Fruit fly (Drosophila melanogaster): ENCODE results near the gene CG31948.

Gene CG31948

DNA sequence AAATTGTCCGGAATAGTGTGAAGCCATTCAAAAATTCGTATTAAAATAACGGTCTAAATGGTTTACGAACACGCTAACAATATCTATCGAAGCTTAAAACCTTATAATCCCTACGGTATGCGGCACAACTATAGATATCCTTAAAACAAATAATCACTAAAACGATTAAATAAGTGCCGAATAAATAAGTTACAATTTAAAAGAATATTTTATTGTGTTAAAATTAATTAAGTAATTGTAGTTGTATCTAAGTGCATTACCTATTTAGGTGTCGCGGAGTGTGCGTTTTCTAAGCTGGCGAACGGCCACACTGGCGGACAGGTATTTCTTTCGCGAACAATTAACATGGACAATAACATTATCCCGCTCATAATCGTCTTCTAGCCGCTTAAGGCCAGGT, 35.7 kb downstream of the CG31948 start, which contains the start of gene Eogt (continued):
- TF ChIP-seq fd59A (GFP tag; optimal IDR thresholded peaks at IDR 0.05) = peak; percentile 94
- TF ChIP-seq CG15336 (GFP tag; IDR thresholded peaks at IDR 0.05) = peak; percentile 96
- peak; percentile 93 for TF ChIP-seq CG31627 (GFP tag; optimal IDR thresholded peaks at IDR 0.05)
- TF ChIP-seq Eip75B (GFP tag; optimal IDR thresholded peaks at IDR 0.05) = peak; percentile 89
- peak; percentile 95 for TF ChIP-seq acj6 (GFP tag; optimal IDR thresholded peaks at IDR 0.05)
- peak in 1 of 2 experiments; percentile 92 for TF ChIP-seq ss (GFP tag; optimal IDR thresholded peaks at IDR 0.05)
- peak; percentile 90 for TF ChIP-seq achi (GFP tag; optimal IDR thresholded peaks at IDR 0.05)
- peak; percentile 91 for TF ChIP-seq cyc (GFP tag; optimal IDR thresholded peaks at IDR 0.05)

DNA sequence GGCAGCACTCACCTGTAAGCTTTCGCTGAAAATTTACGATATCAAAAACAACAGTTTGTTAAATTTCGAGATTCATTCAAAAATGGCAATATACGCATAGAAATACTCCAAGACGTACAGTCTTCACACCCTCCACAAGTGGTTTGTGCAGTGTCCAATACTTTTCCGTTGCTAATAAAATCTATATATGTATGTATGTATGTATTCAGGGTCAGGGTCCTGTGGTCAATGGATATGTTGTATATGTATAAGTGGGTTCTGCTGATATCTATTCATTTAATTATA, 40.2 kb downstream of the CG31948 start:
- TF ChIP-seq CG8119 (GFP tag; IDR thresholded peaks at IDR 0.05) = 0 out of 3 replicates have a peak, but pooled peaks have one; percentile 24
- no peak for TF ChIP-seq Eip93F (GFP tag; optimal IDR thresholded peaks at IDR 0.05)

dm6 chr2L:2375655-2376417, 40.7 kb downstream of the CG31948 start, which contains the start of gene Atxn7:
Atxn7 (plus strand) TSS chr2L:2375841.
- TF ChIP-seq Eip93F (GFP tag; optimal IDR thresholded peaks at IDR 0.05) = no peak
- peak; percentile 76 for TF ChIP-seq CG6854 (GFP tag; optimal IDR thresholded peaks at IDR 0.05)
- TF ChIP-seq Eip78C (GFP tag) = peak; percentile 86
- TF ChIP-seq CG8119 (GFP tag; IDR thresholded peaks at IDR 0.05) = no peak; the same call in 2 of the 3 replicates
- TF ChIP-seq fd59A (GFP tag; optimal IDR thresholded peaks at IDR 0.05) = peak; percentile 40
- TF ChIP-seq fd85E (GFP tag; optimal IDR thresholded peaks at IDR 0.05) = peak; percentile 9
- peak; percentile 72 for TF ChIP-seq CG31627 (GFP tag; optimal IDR thresholded peaks at IDR 0.05)
- peak; percentile 16; the same call in 1 of the 2 replicates for TF ChIP-seq CG15336 (GFP tag; IDR thresholded peaks at IDR 0.05)
- peak in 1 of 2 experiments; percentile 68 for TF ChIP-seq salr (GFP tag; optimal IDR thresholded peaks at IDR 0.05)
- TF ChIP-seq Blimp-1 (GFP tag; optimal IDR thresholded peaks at IDR 0.05) = peak; percentile 59
- no peak for TF ChIP-seq CG4318 (GFP tag; optimal IDR thresholded peaks at IDR 0.05)
- TF ChIP-seq CG10631 (GFP tag; optimal IDR thresholded peaks at IDR 0.05) = peak; percentile 13
- TF ChIP-seq CG6163 (GFP tag; IDR thresholded peaks at IDR 0.05) = peak; percentile 80
- TF ChIP-seq fkh (GFP tag; optimal IDR thresholded peaks at IDR 0.05) = peak; percentile 97
- TF ChIP-seq topi (GFP tag; optimal IDR thresholded peaks at IDR 0.05) = peak; percentile 76
- no peak for TF ChIP-seq Ets96B (tag; optimal IDR thresholded peaks at IDR 0.05)
- peak; percentile 67 for TF ChIP-seq Smox (GFP tag; optimal IDR thresholded peaks at IDR 0.05)
- TF ChIP-seq lz (GFP tag; optimal IDR thresholded peaks at IDR 0.05) = peak; percentile 81
- TF ChIP-seq acj6 (GFP tag; optimal IDR thresholded peaks at IDR 0.05) = peak; percentile 70
- TF ChIP-seq CG3032 (tag; optimal IDR thresholded peaks at IDR 0.05) = peak; percentile 47
- peak; percentile 47 for TF ChIP-seq net (GFP tag; optimal IDR thresholded peaks at IDR 0.05)
- peak; percentile 100 for TF ChIP-seq CG3919 (GFP tag; optimal IDR thresholded peaks at IDR 0.05)
- no peak for TF ChIP-seq Sox15 (GFP tag; optimal IDR thresholded peaks at IDR 0.05)
- no peak for TF ChIP-seq vri (GFP tag; optimal IDR thresholded peaks at IDR 0.05)
- TF ChIP-seq Gug (GFP tag; IDR thresholded peaks at IDR 0.05) = no peak
- peak; percentile 30 for TF ChIP-seq CG6808 (GFP tag; optimal IDR thresholded peaks at IDR 0.05)
- TF ChIP-seq CG11294 (GFP tag; IDR thresholded peaks at IDR 0.05) = no peak
- no peak for TF ChIP-seq CG8319 (GFP tag; optimal IDR thresholded peaks at IDR 0.05)
- TF ChIP-seq pdm3 (GFP tag; optimal IDR thresholded peaks at IDR 0.05) = peak; percentile 64
- peak; percentile 44 for TF ChIP-seq dac (GFP tag; optimal IDR thresholded peaks at IDR 0.05)
- peak; percentile 46 for TF ChIP-seq CG8632 (GFP tag; optimal IDR thresholded peaks at IDR 0.05)
- TF ChIP-seq CG32006 (GFP tag; optimal IDR thresholded peaks at IDR 0.05) = peak; percentile 2
- TF ChIP-seq Sox102F (GFP tag; optimal IDR thresholded peaks at IDR 0.05) = peak; percentile 70
- peak; percentile 3 for TF ChIP-seq Hr4 (GFP tag; optimal IDR thresholded peaks at IDR 0.05)
- peak; percentile 77 for TF ChIP-seq Met (GFP tag; optimal IDR thresholded peaks at IDR 0.05)
- peak; percentile 28 to 47 for TF ChIP-seq ss (GFP tag; optimal IDR thresholded peaks at IDR 0.05)
- no peak for TF ChIP-seq spab (GFP tag; optimal IDR thresholded peaks at IDR 0.05)
- peak; percentile 79 for TF ChIP-seq Sox14 (GFP tag; optimal IDR thresholded peaks at IDR 0.05)
- no peak for TF ChIP-seq CG6276 (GFP tag; optimal IDR thresholded peaks at IDR 0.05)
- peak; percentile 17 for TF ChIP-seq CG7368 (GFP tag; optimal IDR thresholded peaks at IDR 0.05)
- no peak for TF ChIP-seq CG11762 (GFP tag; optimal IDR thresholded peaks at IDR 0.05; ENCODE audit: insufficient read depth)
- peak; percentile 46 for TF ChIP-seq CG6792 (GFP tag; optimal IDR thresholded peaks at IDR 0.05)
- TF ChIP-seq Eip75B (GFP tag; optimal IDR thresholded peaks at IDR 0.05) = peak; percentile 65

Data from whole organism, prepupa.